Fruit fly (Drosophila melanogaster) whole organism, prepupa: ENCODE data around the gene CG6983.
A peak's percentile ranks its signal among the peaks of the same experiment; 100 is the strongest.

ENCODE experiments used
- Blimp-1 ChIP-seq: fragments of 200-800 bp; sonication (Bioruptor generic); optimal IDR thresholded peaks from 3 replicates; lab custom pipeline; 2017; ENCODE audit warnings: missing biosample characterization, missing genetic modification characterization, mild to moderate bottlenecking, moderate library complexity, missing genetic modification reagents
- CG10631 ChIP-seq: fragments of 200-800 bp; sonication (Bioruptor generic); optimal IDR thresholded peaks from 2 replicates; lab custom pipeline; 2016; ENCODE audit warnings: missing biosample characterization, missing genetic modification characterization
- CG11294 ChIP-seq: fragments of 200-800 bp; sonication (Bioruptor generic); IDR thresholded peaks from 2 replicates; pipeline ENCODE4 v1.3.6; 2022; ENCODE audit warnings: missing biosample characterization, missing genetic modification characterization
- CG11762 ChIP-seq: fragments of 200-800 bp; sonication (Bioruptor generic); optimal IDR thresholded peaks from 3 replicates; lab custom pipeline; 2016; ENCODE audit warnings: missing biosample characterization, missing genetic modification characterization; ENCODE audit not compliant: insufficient read depth
- CG15336 ChIP-seq: fragments of 200-800 bp; sonication (Bioruptor generic); IDR thresholded peaks from 2 replicates; pipeline ENCODE4 v1.3.6; 2022; ENCODE audit warnings: missing biosample characterization, missing genetic modification characterization
- CG3032 ChIP-seq: fragments of 200-800 bp; optimal IDR thresholded peaks from 2 replicates; lab custom pipeline; 2019; ENCODE audit warnings: missing biosample characterization, mild to moderate bottlenecking, missing genetic modification characterization, moderate library complexity
- CG31627 ChIP-seq: fragments of 200-800 bp; sonication (Bioruptor generic); optimal IDR thresholded peaks from 3 replicates; lab custom pipeline; 2016; ENCODE audit warnings: missing biosample characterization, missing genetic modification characterization
- CG3919 ChIP-seq: fragments of 200-800 bp; sonication (Bioruptor generic); optimal IDR thresholded peaks from 3 replicates; lab custom pipeline; 2016; ENCODE audit warnings: missing biosample characterization, missing genetic modification characterization
- CG6276 ChIP-seq: fragments of 200-800 bp; sonication (Bioruptor generic); optimal IDR thresholded peaks from 2 replicates; lab custom pipeline; 2017; ENCODE audit warnings: missing biosample characterization, mild to moderate bottlenecking, missing genetic modification characterization
- CG6792 ChIP-seq: fragments of 200-800 bp; sonication (Bioruptor generic); optimal IDR thresholded peaks from 3 replicates; lab custom pipeline; 2016; ENCODE audit warnings: missing biosample characterization, missing genetic modification characterization
- CG6854 ChIP-seq: fragments of 200-800 bp; sonication (Bioruptor generic); optimal IDR thresholded peaks from 2 replicates; lab custom pipeline; 2017; ENCODE audit warnings: missing biosample characterization, mild to moderate bottlenecking, missing genetic modification characterization
- CG7368 ChIP-seq: fragments of 200-800 bp; sonication (Bioruptor generic); optimal IDR thresholded peaks from 3 replicates; lab custom pipeline; 2016; ENCODE audit warnings: missing biosample characterization, missing genetic modification characterization
- CG8119 ChIP-seq: fragments of 200-800 bp; sonication (Bioruptor generic); IDR thresholded peaks from 3 replicates; pipeline ENCODE4 v1.3.6; 2022; ENCODE audit warnings: missing biosample characterization, missing genetic modification characterization
- CG8319 ChIP-seq: fragments of 200-800 bp; sonication (Bioruptor generic); optimal IDR thresholded peaks from 3 replicates; lab custom pipeline; 2016; ENCODE audit warnings: missing biosample characterization, missing genetic modification characterization
- CG9139 ChIP-seq: fragments of 200-800 bp; sonication (Bioruptor generic); optimal IDR thresholded peaks from 3 replicates; lab custom pipeline; 2017; ENCODE audit warnings: missing biosample characterization, mild to moderate bottlenecking, missing genetic modification characterization
- Eip75B ChIP-seq: fragments of 200-800 bp; sonication (Bioruptor generic); optimal IDR thresholded peaks from 3 replicates; lab custom pipeline; 2016; ENCODE audit warnings: missing biosample characterization, missing genetic modification characterization
- Eip93F ChIP-seq: fragments of 200-800 bp; sonication (Bioruptor generic); optimal IDR thresholded peaks from 2 replicates; lab custom pipeline; 2016; ENCODE audit warnings: missing biosample characterization, mild to moderate bottlenecking, missing genetic modification characterization
- Ets21C ChIP-seq: fragments of 200-800 bp; sonication (Bioruptor generic); optimal IDR thresholded peaks from 3 replicates; lab custom pipeline; 2016; ENCODE audit warnings: missing biosample characterization, missing genetic modification characterization
- Ets96B ChIP-seq: fragments of 200-800 bp; optimal IDR thresholded peaks from 2 replicates; lab custom pipeline; 2019; ENCODE audit warnings: missing biosample characterization, mild to moderate bottlenecking, missing genetic modification characterization, moderate library complexity
- Hr38 ChIP-seq: sonication (Bioruptor generic); optimal IDR thresholded peaks from 2 replicates; lab custom pipeline; 2016; ENCODE audit warnings: missing biosample characterization, missing genetic modification characterization
- Hr39 ChIP-seq: fragments of 200-800 bp; sonication (Bioruptor generic); optimal IDR thresholded peaks from 2 replicates; lab custom pipeline; 2016; ENCODE audit warnings: missing biosample characterization, missing genetic modification characterization
- Lpt ChIP-seq: fragments of 200-800 bp; sonication (Bioruptor generic); optimal IDR thresholded peaks from 3 replicates; lab custom pipeline; 2016; ENCODE audit warnings: missing biosample characterization, missing genetic modification characterization
- Met ChIP-seq: fragments of 200-800 bp; sonication (Bioruptor generic); optimal IDR thresholded peaks from 3 replicates; lab custom pipeline; 2016; ENCODE audit warnings: missing biosample characterization, missing genetic modification characterization
- OdsH ChIP-seq: fragments of 200-800 bp; sonication (Bioruptor generic); optimal IDR thresholded peaks from 3 replicates; lab custom pipeline; 2016; ENCODE audit warnings: missing biosample characterization, missing genetic modification characterization
- Smox ChIP-seq: fragments of 200-800 bp; sonication (Bioruptor generic); optimal IDR thresholded peaks from 3 replicates; lab custom pipeline; 2016; ENCODE audit warnings: missing biosample characterization, missing genetic modification characterization
- Sox102F ChIP-seq: fragments of 200-800 bp; sonication (Bioruptor generic); optimal IDR thresholded peaks from 2 replicates; lab custom pipeline; 2016; ENCODE audit warnings: missing biosample characterization, mild to moderate bottlenecking, missing genetic modification characterization
- Sox14 ChIP-seq: fragments of 200-800 bp; sonication (Bioruptor generic); optimal IDR thresholded peaks from 3 replicates; lab custom pipeline; 2016; ENCODE audit warnings: missing biosample characterization, missing genetic modification characterization
- achi ChIP-seq: fragments of 200-800 bp; sonication (Bioruptor generic); optimal IDR thresholded peaks from 3 replicates; lab custom pipeline; 2016; ENCODE audit warnings: missing biosample characterization, missing genetic modification characterization
- acj6 ChIP-seq: fragments of 200-800 bp; sonication (Bioruptor generic); optimal IDR thresholded peaks from 3 replicates; lab custom pipeline; 2016; ENCODE audit warnings: missing biosample characterization, missing genetic modification characterization
- cyc ChIP-seq: fragments of 200-800 bp; sonication (Bioruptor generic); optimal IDR thresholded peaks from 3 replicates; lab custom pipeline; 2016; ENCODE audit warnings: missing biosample characterization, missing genetic modification characterization
- dac ChIP-seq: fragments of 200-800 bp; sonication (Bioruptor generic); optimal IDR thresholded peaks from 2 replicates; lab custom pipeline; 2017; ENCODE audit warnings: missing biosample characterization, mild to moderate bottlenecking, missing genetic modification characterization
- eg ChIP-seq: fragments of 200-800 bp; sonication (Bioruptor generic); IDR thresholded peaks from 3 replicates; pipeline ENCODE4 v1.3.6; 2022; ENCODE audit warnings: missing biosample characterization, missing genetic modification characterization
- esn ChIP-seq: fragments of 200-800 bp; sonication (Bioruptor generic); optimal IDR thresholded peaks from 2 replicates; lab custom pipeline; 2016; ENCODE audit warnings: missing biosample characterization, mild to moderate bottlenecking, missing genetic modification characterization, moderate library complexity
- fd59A ChIP-seq: fragments of 200-800 bp; sonication (Bioruptor generic); optimal IDR thresholded peaks from 2 replicates; lab custom pipeline; 2017; ENCODE audit warnings: missing biosample characterization, mild to moderate bottlenecking, missing genetic modification characterization, missing genetic modification reagents
- fd85E ChIP-seq: fragments of 200-800 bp; sonication (Bioruptor generic); optimal IDR thresholded peaks from 3 replicates; lab custom pipeline; 2016; ENCODE audit warnings: missing biosample characterization, missing genetic modification characterization
- fkh ChIP-seq: fragments of 200-800 bp; sonication (Bioruptor generic); optimal IDR thresholded peaks from 3 replicates; lab custom pipeline; 2017; ENCODE audit warnings: missing biosample characterization, mild to moderate bottlenecking, missing genetic modification characterization, moderate library complexity
- lz ChIP-seq: fragments of 200-800 bp; sonication (Bioruptor generic); optimal IDR thresholded peaks from 3 replicates; lab custom pipeline; 2016; ENCODE audit warnings: missing biosample characterization, missing genetic modification characterization
- salr ChIP-seq, 2 experiments: fragments of 200-800 bp; sonication (Bioruptor generic); optimal IDR thresholded peaks; 3 replicates each; lab custom pipeline; 2016 to 2018; ENCODE audit warnings: missing biosample characterization in 2 of 2, missing genetic modification characterization in 2 of 2, mild to moderate bottlenecking in 1 of 2
- spab ChIP-seq: fragments of 200-800 bp; sonication (Bioruptor generic); optimal IDR thresholded peaks from 2 replicates; lab custom pipeline; 2017; ENCODE audit warnings: missing biosample characterization, mild to moderate bottlenecking, missing genetic modification characterization, missing genetic modification reagents
- ss ChIP-seq, 2 experiments: fragments of 200-800 bp; sonication (Bioruptor generic); optimal IDR thresholded peaks; 2 replicates in 1 of 2; 3 replicates in 1 of 2; lab custom pipeline; 2017 to 2018; ENCODE audit warnings: mild to moderate bottlenecking in 2 of 2, missing biosample characterization in 2 of 2, missing genetic modification characterization in 2 of 2, moderate library complexity in 1 of 2
- svp ChIP-seq: fragments of 200-800 bp; sonication (Bioruptor generic); peaks from one replicate; lab custom pipeline; 2016; ENCODE audit warnings: missing biosample characterization, missing genetic modification characterization
- topi ChIP-seq: fragments of 200-800 bp; sonication (Bioruptor generic); optimal IDR thresholded peaks from 3 replicates; lab custom pipeline; 2016; ENCODE audit warnings: missing biosample characterization, missing genetic modification characterization
- vri ChIP-seq: fragments of 200-800 bp; sonication (Bioruptor generic); optimal IDR thresholded peaks from 3 replicates; lab custom pipeline; 2016; ENCODE audit warnings: missing biosample characterization, mild to moderate bottlenecking, missing genetic modification characterization

The CG6983 gene

DNA sequence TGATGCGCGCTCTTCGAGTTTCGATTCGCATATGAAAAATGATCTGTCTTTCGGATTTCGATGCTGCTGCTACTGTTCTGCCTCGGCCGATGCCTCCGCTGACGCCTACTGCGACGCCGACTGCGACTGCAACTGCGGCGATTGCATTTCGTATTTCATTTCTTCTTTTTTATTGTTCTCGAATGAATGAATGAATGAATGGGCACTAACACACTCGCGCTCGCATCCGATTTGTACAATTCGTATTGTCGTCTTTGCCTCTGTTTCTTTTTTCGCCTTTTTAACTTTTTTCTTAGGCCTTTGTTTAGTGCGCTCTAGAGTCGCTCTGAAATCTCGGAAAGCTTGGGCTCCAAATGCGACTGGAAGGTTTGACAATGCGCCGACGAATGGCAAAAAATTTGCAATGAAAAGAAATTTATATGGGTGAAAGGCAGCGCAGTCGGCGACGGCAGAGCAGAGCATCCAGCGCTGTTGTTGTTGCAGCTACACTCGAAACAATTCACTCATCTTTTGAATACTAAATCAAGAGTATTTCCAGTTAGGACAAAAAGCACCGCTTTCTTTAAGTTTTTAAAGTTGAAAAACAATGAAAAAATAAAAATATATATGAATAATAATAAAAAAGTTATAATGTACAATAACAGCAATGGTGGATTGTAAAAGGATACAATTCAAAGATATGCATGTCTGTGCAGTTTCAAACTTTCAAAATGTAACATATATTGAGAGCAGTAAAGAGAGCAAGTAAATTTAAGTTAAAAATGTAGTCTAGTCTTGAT, 27.2 kb downstream of the CG6983 start, which contains the start of gene CG32354 (continued):
- no peak for TF ChIP-seq fd59A (GFP tag; lab: Kevin White, UChicago)
- no peak for TF ChIP-seq CG6792 (GFP tag; lab: Kevin White, UChicago)
- no peak for TF ChIP-seq CG31627
- TF ChIP-seq CG10631 (GFP tag; lab: Kevin White, UChicago): peak; percentile 27
- no peak for TF ChIP-seq Eip93F (GFP tag; lab: Kevin White, UChicago)
- TF ChIP-seq CG8319 (GFP tag; lab: Kevin White, UChicago): no peak
- TF ChIP-seq Ets96B (tag; lab: Kevin White, UChicago): no peak
- no peak for TF ChIP-seq cyc (GFP tag; lab: Kevin White, UChicago)
- no peak for TF ChIP-seq Ets21C (GFP tag; lab: Kevin White, UChicago)
- peak; percentile 4 for TF ChIP-seq CG3032 (tag; lab: Kevin White, UChicago)
- no peak for TF ChIP-seq fkh (GFP tag; lab: Kevin White, UChicago)
- TF ChIP-seq fd85E (GFP tag; lab: Kevin White, UChicago): no peak
- no peak for TF ChIP-seq Hr39
- TF ChIP-seq Sox14 (GFP tag; lab: Kevin White, UChicago): peak; percentile 14
- no peak for TF ChIP-seq Hr38 (GFP tag; lab: Kevin White, UChicago)
- 0 out of 2 replicates have a peak, but pooled peaks have one; percentile 30 for TF ChIP-seq CG15336 (GFP tag; lab: Robert Waterston, UW)

DNA sequence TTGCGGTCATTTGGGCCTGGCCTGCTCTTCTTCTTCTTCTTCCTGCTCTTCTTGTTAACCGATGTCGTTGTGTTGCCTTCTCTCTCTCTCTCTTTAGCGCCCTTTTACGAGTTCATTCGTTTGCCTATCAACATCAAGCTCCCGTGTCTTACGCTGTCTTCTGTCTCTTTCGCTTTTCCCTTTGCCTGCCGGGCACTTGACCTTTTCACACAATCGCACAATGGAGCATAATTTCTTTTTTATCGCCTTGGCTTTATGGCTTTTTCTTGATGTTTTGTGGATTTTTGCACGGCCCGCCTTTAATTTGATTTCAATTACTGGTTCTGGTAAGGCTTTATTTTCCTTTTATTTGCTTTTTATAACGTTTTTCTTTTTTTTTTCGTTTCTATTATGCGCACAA, 27.8 kb downstream of the CG6983 start:
- TF ChIP-seq svp (GFP tag; lab: Kevin White, UChicago) (peak; percentile 88), CG10631 (GFP tag; lab: Kevin White, UChicago) (no peak)

DNA sequence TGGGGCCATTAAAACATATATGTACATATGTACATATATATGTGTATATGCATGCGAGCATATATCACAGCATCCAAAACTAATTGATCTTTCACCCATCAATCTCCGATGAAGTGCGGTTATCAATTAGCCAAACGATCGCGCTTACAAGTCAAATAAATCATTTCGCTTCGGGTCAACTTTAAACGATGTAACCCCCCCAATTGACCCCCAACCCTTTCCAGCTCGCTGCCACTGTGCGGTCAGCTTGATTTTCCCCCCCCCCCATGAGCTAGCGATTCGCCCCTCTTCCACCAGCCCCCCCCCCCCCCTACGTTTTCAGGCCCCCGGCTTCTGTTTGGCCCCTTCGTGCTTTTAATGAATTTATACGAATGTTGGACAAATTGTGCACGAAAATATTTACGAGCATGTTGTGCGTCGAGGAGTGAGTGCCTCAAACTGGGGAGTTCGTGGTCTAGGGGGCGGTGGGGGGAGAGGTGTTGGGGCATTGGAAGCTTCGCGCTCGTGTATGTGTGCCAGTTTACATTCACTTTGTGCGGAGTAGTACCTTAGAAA, 29.5 kb downstream of the CG6983 start:
- peak; percentile 23; the same call in 1 of the 3 replicates for TF ChIP-seq eg (GFP tag; lab: Robert Waterston, UW)
- peak in 1 of 2 experiments; percentile 16 for TF ChIP-seq ss (GFP tag; optimal IDR thresholded peaks at IDR 0.05; lab: Kevin White, UChicago)
- no peak for TF ChIP-seq achi (GFP tag; lab: Kevin White, UChicago)
- 0 out of 2 replicates have a peak, but pooled peaks have one; percentile 10 for TF ChIP-seq CG15336 (GFP tag; lab: Robert Waterston, UW)
- TF ChIP-seq CG9139 (GFP tag; lab: Kevin White, UChicago): no peak
- TF ChIP-seq fkh (GFP tag; lab: Kevin White, UChicago): no peak
- no peak for TF ChIP-seq CG6276
- TF ChIP-seq salr (GFP tag; optimal IDR thresholded peaks at IDR 0.05; lab: Kevin White, UChicago): no peak
- TF ChIP-seq CG7368: no peak

DNA sequence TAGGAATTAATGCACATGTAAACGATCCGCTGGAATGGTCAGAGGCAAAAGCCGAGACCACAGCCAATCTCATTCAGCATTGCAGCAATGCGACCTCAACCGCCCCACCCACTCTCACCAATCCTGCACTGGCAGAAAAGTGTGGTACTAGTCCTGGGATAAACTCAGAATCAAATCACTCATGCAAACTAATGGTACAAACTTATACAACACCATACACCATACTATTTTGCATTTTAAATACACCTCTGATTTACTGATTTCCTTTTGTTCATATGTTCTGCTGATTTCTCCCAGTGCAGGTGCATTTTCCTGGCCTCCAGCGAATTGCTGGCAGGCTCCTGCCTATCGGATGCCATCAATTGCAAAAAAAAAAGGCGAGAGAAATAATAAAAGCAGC, 30.2 kb downstream of the CG6983 start:
- TF ChIP-seq fd59A (GFP tag; lab: Kevin White, UChicago): peak; percentile 55
- peak; percentile 52 for TF ChIP-seq Hr38 (GFP tag; lab: Kevin White, UChicago)
- TF ChIP-seq Eip75B (GFP tag; lab: Kevin White, UChicago): peak; percentile 79
- TF ChIP-seq Lpt (GFP tag; lab: Kevin White, UChicago): peak; percentile 88
- TF ChIP-seq CG31627: peak; percentile 33
- TF ChIP-seq acj6: peak; percentile 73
- TF ChIP-seq fd85E (GFP tag; lab: Kevin White, UChicago): no peak
- peak; percentile 57 for TF ChIP-seq spab (GFP tag; lab: Kevin White, UChicago)
- peak; percentile 81 for TF ChIP-seq CG10631 (GFP tag; lab: Kevin White, UChicago)
- peak; percentile 93 for TF ChIP-seq CG8119
- TF ChIP-seq Sox102F (GFP tag; lab: Kevin White, UChicago): peak; percentile 12
- TF ChIP-seq achi (GFP tag; lab: Kevin White, UChicago): peak; percentile 82
- TF ChIP-seq vri (GFP tag; lab: Kevin White, UChicago): no peak
- TF ChIP-seq OdsH: peak; percentile 82
- peak; percentile 84 for TF ChIP-seq CG11294 (GFP tag; lab: Robert Waterston, UW)
- peak; percentile 54 for TF ChIP-seq topi (GFP tag; lab: Kevin White, UChicago)
- TF ChIP-seq CG3919 (GFP tag; lab: Kevin White, UChicago): peak; percentile 82
- no peak for TF ChIP-seq CG6854 (GFP tag; lab: Kevin White, UChicago)
- peak; percentile 69 for TF ChIP-seq CG11762 (GFP tag; lab: Kevin White, UChicago)
- TF ChIP-seq Met (GFP tag; lab: Kevin White, UChicago): no peak
- TF ChIP-seq esn: peak; percentile 51
- peak; percentile 90 for TF ChIP-seq dac (GFP tag; lab: Kevin White, UChicago)
- peak; percentile 43 to 72 for TF ChIP-seq salr (GFP tag; optimal IDR thresholded peaks at IDR 0.05; lab: Kevin White, UChicago)
- TF ChIP-seq Blimp-1: no peak
- no peak for TF ChIP-seq Eip93F (GFP tag; lab: Kevin White, UChicago)
- TF ChIP-seq lz: peak; percentile 64
- no peak for TF ChIP-seq Smox (GFP tag; lab: Kevin White, UChicago)
